Worm (Caenorhabditis elegans) whole organism, late embryonic: ENCODE data around the gene tmem-145.

Source experiments
- C08G9.2 ChIP-seq: sonication (generic microtip); optimal IDR thresholded peaks from 2 replicates; lab custom pipeline; 2016; ENCODE audit warnings: mild to moderate bottlenecking, missing genetic modification characterization, moderate library complexity, missing compliant biosample characterization
- C38D4.7 ChIP-seq: fragments of 200-800 bp; sonication (Bioruptor generic); optimal IDR thresholded peaks from 2 replicates; lab custom pipeline; 2018; ENCODE audit warnings: mild to moderate bottlenecking, missing genetic modification characterization, moderate library complexity, missing compliant biosample characterization
- K09A11.1 ChIP-seq: sonication (generic microtip); optimal IDR thresholded peaks from 2 replicates; lab custom pipeline; 2017; ENCODE audit warnings: antibody characterized with exemption, mild to moderate bottlenecking, missing genetic modification characterization, missing compliant biosample characterization; ENCODE audit not compliant: insufficient read depth
- ama-1 ChIP-seq: fragments of 150-350 bp; optimal IDR thresholded peaks from 2 replicates; lab custom pipeline; 2014
- ceh-22 ChIP-seq: sonication (generic microtip); optimal IDR thresholded peaks from 2 replicates; lab custom pipeline; 2017; ENCODE audit warnings: missing biosample characterization, missing genetic modification characterization
- elt-2 ChIP-seq: sonication (generic microtip); optimal IDR thresholded peaks from 2 replicates; lab custom pipeline; 2016; ENCODE audit warnings: missing genetic modification reagents, missing genetic modification characterization, missing compliant biosample characterization
- elt-4 ChIP-seq: sonication (generic microtip); optimal IDR thresholded peaks from 2 replicates; lab custom pipeline; 2016; ENCODE audit warnings: missing genetic modification characterization, missing compliant biosample characterization
- fax-1 ChIP-seq: sonication (generic microtip); optimal IDR thresholded peaks from 2 replicates; lab custom pipeline; 2016; ENCODE audit warnings: missing genotype, missing genetic modification characterization, missing compliant biosample characterization
- fkh-10 ChIP-seq: fragments of 150-350 bp; optimal IDR thresholded peaks from 2 replicates; lab custom pipeline; 2014; ENCODE audit warnings: missing biosample characterization, missing genetic modification reagents, missing genetic modification characterization
- fkh-6 ChIP-seq: sonication (generic microtip); optimal IDR thresholded peaks from 2 replicates; lab custom pipeline; 2016; ENCODE audit warnings: missing genetic modification characterization, missing compliant biosample characterization
- gmeb-2 ChIP-seq: sonication (generic microtip); optimal IDR thresholded peaks from 2 replicates; lab custom pipeline; 2016; ENCODE audit warnings: missing genetic modification characterization, inconsistent platforms, missing compliant biosample characterization
- hlh-13 ChIP-seq: fragments of 200-800 bp; sonication (Bioruptor generic); optimal IDR thresholded peaks from 2 replicates; lab custom pipeline; 2018; ENCODE audit warnings: mild to moderate bottlenecking, missing genetic modification characterization, missing compliant biosample characterization
- madf-2 ChIP-seq: sonication (generic microtip); optimal IDR thresholded peaks from 2 replicates; lab custom pipeline; 2017; ENCODE audit warnings: missing genetic modification characterization, missing compliant biosample characterization
- nhr-232 ChIP-seq: sonication (generic microtip); optimal IDR thresholded peaks from 2 replicates; lab custom pipeline; 2016; ENCODE audit warnings: missing genetic modification characterization, missing compliant biosample characterization
- npax-4 ChIP-seq: sonication (generic microtip); optimal IDR thresholded peaks from 2 replicates; lab custom pipeline; 2016; ENCODE audit warnings: missing genetic modification characterization, missing compliant biosample characterization
- pha-2 ChIP-seq: sonication (generic microtip); optimal IDR thresholded peaks from 2 replicates; lab custom pipeline; 2017; ENCODE audit warnings: mild to moderate bottlenecking, missing genetic modification characterization, missing compliant biosample characterization
- pqm-1 ChIP-seq: sonication (generic microtip); optimal IDR thresholded peaks from 2 replicates; lab custom pipeline; 2016; ENCODE audit warnings: missing genetic modification characterization, missing compliant biosample characterization
- ref-2 ChIP-seq: sonication (generic microtip); optimal IDR thresholded peaks from 2 replicates; lab custom pipeline; 2016; ENCODE audit warnings: missing genetic modification characterization, missing compliant biosample characterization
- ttx-3 ChIP-seq: sonication (generic microtip); optimal IDR thresholded peaks from 2 replicates; lab custom pipeline; 2016; ENCODE audit warnings: missing genetic modification reagents, missing genetic modification characterization, missing compliant biosample characterization
- unc-3 ChIP-seq, 2 experiments: fragments of 200-800 bp in 1 of 2; sonication (Bioruptor generic) in 1 of 2; sonication (generic microtip) in 1 of 2; conservative IDR thresholded peaks in 1 of 2; optimal IDR thresholded peaks in 1 of 2; 2 replicates each; pipeline versions ENCODE4 v1.3.6 to Lab custom; 2016 to 2022; ENCODE audit warnings: missing compliant biosample characterization in 2 of 2, missing genetic modification characterization in 2 of 2, missing genetic modification reagents in 1 of 2
- unc-42 ChIP-seq: sonication (generic microtip); optimal IDR thresholded peaks from 2 replicates; lab custom pipeline; 2016; ENCODE audit warnings: missing genotype, missing genetic modification characterization, missing compliant biosample characterization

tmem-145 gene

DNA sequence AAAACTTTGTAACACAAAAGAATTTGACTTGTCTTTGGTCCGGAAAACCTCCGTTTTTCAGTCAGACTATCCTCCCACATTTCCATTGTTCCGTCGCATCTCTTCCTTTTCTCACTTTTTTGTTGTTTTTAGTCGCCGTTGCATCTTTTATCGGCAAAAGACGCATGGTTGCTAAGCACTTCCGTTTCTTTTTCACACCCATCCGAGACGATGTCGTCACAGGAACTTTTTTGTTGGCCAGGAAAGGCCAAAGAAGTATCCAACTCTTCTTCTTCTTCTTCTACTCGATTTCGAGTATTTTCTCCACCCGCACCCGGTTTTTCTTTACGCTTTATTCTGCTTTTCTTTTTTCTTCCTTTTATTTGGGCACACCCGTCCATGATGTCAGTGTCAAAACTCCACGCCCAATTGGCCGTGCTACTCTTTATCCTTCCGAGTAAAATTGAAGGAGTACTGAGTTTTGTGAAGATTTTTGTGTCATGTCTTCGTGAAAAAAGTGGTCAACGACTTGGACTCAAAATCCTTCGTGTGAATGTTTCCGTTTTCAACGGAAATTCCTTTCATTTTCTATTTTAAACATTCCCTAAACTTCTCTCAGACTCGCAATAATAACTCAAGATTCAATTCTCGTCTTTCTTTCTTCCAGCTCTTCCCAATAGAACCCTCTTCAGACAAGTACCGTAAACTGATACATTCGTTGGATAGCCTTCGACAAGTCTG lies 48.4 kb downstream of the tmem-145 start, which contains the start of gene B0198.2:
Gene B0198.2 (plus strand): TSS at position 670 of the 720 bp plus-strand sequence.
- no peak for TF ChIP-seq pqm-1 (tag; lab: Kevin White, UChicago)
- TF ChIP-seq unc-3 (GFP tag; conservative IDR thresholded peaks at IDR 0.05; lab: Robert Waterston, UW), result no peak
- TF ChIP-seq unc-3 (tag; optimal IDR thresholded peaks at IDR 0.05; lab: Kevin White, UChicago), result no peak
- TF ChIP-seq madf-2 (tag; lab: Kevin White, UChicago), result no peak
- TF ChIP-seq gmeb-2 (tag; lab: Kevin White, UChicago), result no peak
- no peak for TF ChIP-seq C38D4.7 (GFP tag; lab: Kevin White, UChicago)
- no peak for TF ChIP-seq hlh-13 (GFP tag; lab: Kevin White, UChicago)
- no peak for TF ChIP-seq elt-4 (tag; lab: Kevin White, UChicago)
- no peak for TF ChIP-seq ttx-3 (tag; lab: Kevin White, UChicago)
- no peak for TF ChIP-seq fkh-6 (tag; lab: Kevin White, UChicago)
- no peak for TF ChIP-seq nhr-232 (tag; lab: Kevin White, UChicago)
- TF ChIP-seq pha-2 (tag; lab: Kevin White, UChicago), result no peak
- TF ChIP-seq npax-4 (tag; lab: Kevin White, UChicago), result no peak
- TF ChIP-seq fkh-10 (GFP tag; lab: Kevin White, UChicago), result no peak
- no peak for TF ChIP-seq ama-1 (lab: Kevin White, UChicago)
- TF ChIP-seq C08G9.2 (tag; lab: Kevin White, UChicago), result no peak
- TF ChIP-seq ref-2, result no peak

DNA sequence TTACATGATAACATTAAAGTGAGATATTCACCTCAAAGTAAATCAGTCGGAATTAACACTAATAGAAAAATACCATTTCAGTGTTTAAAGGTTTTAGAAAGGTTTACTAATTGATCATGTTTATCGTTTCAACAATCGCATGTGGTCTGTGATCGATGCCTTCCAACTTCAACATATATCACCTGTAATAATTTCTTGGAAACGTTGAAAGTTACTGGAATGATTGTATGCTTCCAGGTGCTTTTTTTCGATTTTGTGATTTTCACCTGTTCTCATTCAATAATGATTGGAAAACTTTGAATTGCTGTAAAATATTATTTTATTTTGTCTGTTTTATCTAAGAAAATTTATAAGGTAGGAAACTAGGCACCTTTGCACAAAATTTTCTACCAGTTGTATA lies 51.2 kb downstream of the tmem-145 start:
- TF ChIP-seq fax-1 (tag; lab: Kevin White, UChicago) (no peak), elt-2 (tag; lab: Kevin White, UChicago) (no peak), unc-3 (GFP tag; conservative IDR thresholded peaks at IDR 0.05; lab: Robert Waterston, UW) (no peak), unc-3 (tag; optimal IDR thresholded peaks at IDR 0.05; lab: Kevin White, UChicago) (no peak), ceh-22 (no peak)

DNA sequence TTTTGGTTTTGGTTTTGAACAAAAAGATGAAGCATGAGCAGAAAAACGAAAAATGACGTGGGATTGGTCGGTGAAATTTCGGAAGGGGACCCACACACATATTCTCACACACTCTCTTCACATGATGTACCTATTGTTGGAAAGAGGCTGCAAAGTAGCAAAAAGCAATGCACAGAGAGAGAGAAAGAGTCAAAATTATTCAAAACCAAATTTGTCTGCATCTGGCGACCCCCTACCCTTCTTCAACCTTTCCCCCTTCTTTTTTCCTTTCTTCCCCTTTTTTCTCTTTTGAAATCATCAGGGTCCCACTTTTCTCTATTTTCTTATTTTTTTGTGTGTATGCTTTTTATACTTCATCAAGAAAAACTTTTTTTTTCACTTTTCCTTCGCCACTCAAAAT lies 52.2 kb downstream of the tmem-145 start:
- TF ChIP-seq unc-42, result peak; percentile 57
- TF ChIP-seq K09A11.1 (tag; lab: Kevin White, UChicago), result no peak
